Worm (Caenorhabditis elegans): ENCODE measurements around the gene F58E1.13.

The F58E1.13 gene

ce11 chrII:1731932-1732331 is 36.3 kb upstream of the F58E1.13 start, which contains the start of gene ceh-82:
Gene ceh-82 (plus strand): TSS chrII:1732232.
- TF ChIP-seq mep-1 (tag; optimal IDR thresholded peaks at IDR 0.05) (no peak), fkh-8 (tag; optimal IDR thresholded peaks at IDR 0.05) (no peak), tlp-1 (tag; optimal IDR thresholded peaks at IDR 0.05) (no peak), nhr-71 (tag; optimal IDR thresholded peaks at IDR 0.05) (no peak), vab-15 (tag; optimal IDR thresholded peaks at IDR 0.05) (no peak), lin-39 (tag; optimal IDR thresholded peaks at IDR 0.05) (no peak), hlh-17 (GFP tag; optimal IDR thresholded peaks at IDR 0.05; ENCODE audit: borderline replicate concordance) (no peak), isw-1 (GFP tag; IDR thresholded peaks at IDR 0.05) (no peak), blmp-1 (tag; optimal IDR thresholded peaks at IDR 0.05) (no peak), skn-1 (tag; optimal IDR thresholded peaks at IDR 0.05) (no peak), unc-86 (tag; optimal IDR thresholded peaks at IDR 0.05) (no peak), lin-13 (GFP tag; optimal IDR thresholded peaks at IDR 0.05) (no peak), aly-2 (tag; optimal IDR thresholded peaks at IDR 0.05) (no peak), zip-4 (GFP tag; optimal IDR thresholded peaks at IDR 0.05) (no peak), nhr-19 (GFP tag; conservative IDR thresholded peaks at IDR 0.05) (no peak), nhr-11 (tag; optimal IDR thresholded peaks at IDR 0.05) (no peak)

DNA sequence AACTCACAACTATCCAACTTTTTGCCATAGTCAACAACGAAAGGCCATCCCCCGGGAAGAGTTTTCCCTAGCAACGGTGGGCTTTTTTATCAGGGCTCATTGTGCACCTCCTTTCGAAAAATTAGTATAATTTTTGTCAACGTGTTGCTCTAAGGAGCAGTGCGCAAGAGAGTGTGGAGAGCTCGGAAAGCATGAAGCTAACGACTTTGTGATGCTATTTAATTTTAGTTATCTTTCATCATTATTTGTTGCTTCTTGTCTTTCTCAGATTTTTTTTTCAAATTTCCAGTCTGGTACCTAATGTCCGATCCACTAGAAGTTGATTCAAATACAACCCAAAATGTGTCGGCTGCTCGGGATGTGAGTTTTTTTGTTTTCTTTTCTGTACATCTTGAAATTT is 34.4 kb upstream of the F58E1.13 start, which contains the start of gene ceh-81:
ceh-81 (plus strand) TSS at position 301 of the 400 bp plus-strand sequence.
- TF ChIP-seq ets-5 (GFP tag; IDR thresholded peaks at IDR 0.05) (no peak), xbp-1 (tag; optimal IDR thresholded peaks at IDR 0.05) (no peak), nhr-77 (tag; optimal IDR thresholded peaks at IDR 0.05) (no peak), nhr-28 (tag; optimal IDR thresholded peaks at IDR 0.05) (no peak), nhr-12 (tag; optimal IDR thresholded peaks at IDR 0.05) (no peak), C04F5.9 (tag; optimal IDR thresholded peaks at IDR 0.05) (no peak), ces-1 (GFP tag; optimal IDR thresholded peaks at IDR 0.05) (no peak), unc-62 (GFP tag; optimal IDR thresholded peaks at IDR 0.05) (no peak)

ce11 chrII:1728253-1728652 is 32.6 kb upstream of the F58E1.13 start, which contains the start of gene btb-9:
Gene btb-9 (plus strand): TSS chrII:1728506.
- TF ChIP-seq nhr-19 (GFP tag; conservative IDR thresholded peaks at IDR 0.05): no peak
- peak in 1 of 2 experiments; percentile 28 for TF ChIP-seq lin-35 (GFP tag; optimal IDR thresholded peaks at IDR 0.05)
- no peak for TF ChIP-seq pax-3 (tag; optimal IDR thresholded peaks at IDR 0.05)
- no peak for TF ChIP-seq blmp-1 (tag; optimal IDR thresholded peaks at IDR 0.05)
- no peak for TF ChIP-seq fkh-8 (tag; optimal IDR thresholded peaks at IDR 0.05)
- TF ChIP-seq nhr-12 (tag; optimal IDR thresholded peaks at IDR 0.05): no peak
- TF ChIP-seq dsc-1 (tag; optimal IDR thresholded peaks at IDR 0.05): no peak
- no peak for TF ChIP-seq unc-30 (tag; optimal IDR thresholded peaks at IDR 0.05)
- no peak for TF ChIP-seq zag-1 (tag; optimal IDR thresholded peaks at IDR 0.05)
- no peak for TF ChIP-seq lin-15B (tag; optimal IDR thresholded peaks at IDR 0.05)
- TF ChIP-seq nhr-237 (tag; optimal IDR thresholded peaks at IDR 0.05): no peak
- TF ChIP-seq fkh-4 (tag; optimal IDR thresholded peaks at IDR 0.05; ENCODE audit: borderline replicate concordance): no peak
- TF ChIP-seq elt-2 (tag; optimal IDR thresholded peaks at IDR 0.05): peak; percentile 86
- TF ChIP-seq nhr-84 (tag; optimal IDR thresholded peaks at IDR 0.05): no peak
- no peak for TF ChIP-seq ets-5 (GFP tag; IDR thresholded peaks at IDR 0.05)
- TF ChIP-seq nhr-76 (tag; optimal IDR thresholded peaks at IDR 0.05): no peak
- no peak for TF ChIP-seq rnt-1 (tag; optimal IDR thresholded peaks at IDR 0.05)
- TF ChIP-seq efl-3 (GFP tag; optimal IDR thresholded peaks at IDR 0.05): no peak
- no peak for TF ChIP-seq ces-1 (GFP tag; optimal IDR thresholded peaks at IDR 0.05)
- no peak for TF ChIP-seq aha-1 (tag; optimal IDR thresholded peaks at IDR 0.05)
- peak; percentile 26 for TF ChIP-seq pqm-1 (tag; optimal IDR thresholded peaks at IDR 0.05)
- TF ChIP-seq irx-1 (tag; optimal IDR thresholded peaks at IDR 0.05): no peak
- no peak for TF ChIP-seq hlh-4 (tag; optimal IDR thresholded peaks at IDR 0.05)
- TF ChIP-seq mab-9 (GFP tag; IDR thresholded peaks at IDR 0.05): no peak
- no peak for TF ChIP-seq tlp-1 (tag; optimal IDR thresholded peaks at IDR 0.05)
